Worm (Caenorhabditis elegans) whole organism, young adult: ENCODE results near the gene ssq-3.

Experiments
- B0019.2 ChIP-seq: fragments of 200-800 bp; sonication (Bioruptor generic); conservative IDR thresholded peaks from 2 replicates; pipeline ENCODE4 v1.3.6; 2022; ENCODE audit warnings: missing genetic modification reagents, missing genetic modification characterization, missing compliant biosample characterization
- D2030.7 ChIP-seq: fragments of 200-800 bp; sonication (Bioruptor generic); IDR thresholded peaks from 2 replicates; pipeline ENCODE4 v1.3.6; 2022; ENCODE audit warnings: missing genetic modification reagents, missing genetic modification characterization, missing compliant biosample characterization
- F33H1.4 ChIP-seq: fragments of 200-800 bp; sonication (Bioruptor generic); IDR thresholded peaks from 2 replicates; pipeline ENCODE4 v1.3.6; 2022; ENCODE audit warnings: missing genetic modification reagents, missing genetic modification characterization, missing compliant biosample characterization
- F37B4.10 ChIP-seq: fragments of 200-800 bp; sonication (Bioruptor generic); IDR thresholded peaks from 2 replicates; pipeline ENCODE4 v1.3.6; 2022; ENCODE audit warnings: missing genetic modification characterization, missing compliant biosample characterization
- F39B2.1 ChIP-seq: fragments of 200-800 bp; sonication (Bioruptor generic); IDR thresholded peaks from 2 replicates; pipeline ENCODE4 v1.3.6; 2022; ENCODE audit warnings: missing genetic modification reagents, missing genetic modification characterization, missing compliant biosample characterization
- F49E8.2 ChIP-seq: sonication (generic microtip); optimal IDR thresholded peaks from 3 replicates; lab custom pipeline; 2017; ENCODE audit warnings: missing genetic modification characterization, mild to moderate bottlenecking, missing compliant biosample characterization, antibody characterized with exemption, moderate library complexity; ENCODE audit not compliant: insufficient read depth
- K11D2.4 ChIP-seq: fragments of 200-800 bp; sonication (Bioruptor generic); IDR thresholded peaks from 2 replicates; pipeline ENCODE4 v1.3.6; 2022; ENCODE audit warnings: missing genetic modification reagents, missing genetic modification characterization, missing compliant biosample characterization
- K12H6.12 ChIP-seq: fragments of 200-800 bp; sonication (Bioruptor generic); optimal IDR thresholded peaks from 2 replicates; lab custom pipeline; 2018; ENCODE audit warnings: mild to moderate bottlenecking, missing genetic modification characterization, missing compliant biosample characterization
- Y53G8AR.9 ChIP-seq: fragments of 200-800 bp; sonication (Bioruptor generic); conservative IDR thresholded peaks from 2 replicates; pipeline ENCODE4 v1.3.6; 2022; ENCODE audit warnings: missing genetic modification reagents, missing genetic modification characterization, missing compliant biosample characterization
- Y56A3A.18 ChIP-seq: fragments of 200-800 bp; sonication (Bioruptor generic); IDR thresholded peaks from 2 replicates; pipeline ENCODE4 v1.3.6; 2022; ENCODE audit warnings: missing genetic modification reagents, missing genetic modification characterization, missing compliant biosample characterization
- Y67H2A.10 ChIP-seq: fragments of 200-800 bp; sonication (Bioruptor generic); conservative IDR thresholded peaks from 2 replicates; pipeline ENCODE4 v1.3.6; 2022; ENCODE audit warnings: missing genetic modification reagents, missing genetic modification characterization, missing compliant biosample characterization
- ZK185.1 ChIP-seq: sonication (generic microtip); optimal IDR thresholded peaks from 2 replicates; lab custom pipeline; 2016; ENCODE audit warnings: mild to moderate bottlenecking, missing genetic modification characterization, missing compliant biosample characterization; ENCODE audit not compliant: poor library complexity, severe bottlenecking
- aptf-2 ChIP-seq: fragments of 200-800 bp; sonication (Bioruptor generic); conservative IDR thresholded peaks from 2 replicates; pipeline ENCODE4 v1.3.6; 2022; ENCODE audit warnings: missing genetic modification reagents, missing genetic modification characterization, missing compliant biosample characterization
- athp-1 ChIP-seq: sonication (generic microtip); optimal IDR thresholded peaks from 2 replicates; lab custom pipeline; 2017; ENCODE audit warnings: mild to moderate bottlenecking, missing genetic modification characterization, missing compliant biosample characterization
- attf-3 ChIP-seq: fragments of 200-800 bp; sonication (Bioruptor generic); conservative IDR thresholded peaks from 2 replicates; pipeline ENCODE4 v1.3.6; 2022; ENCODE audit warnings: missing genetic modification reagents, missing genetic modification characterization, missing compliant biosample characterization
- attf-5 ChIP-seq: fragments of 200-800 bp; sonication (Bioruptor generic); optimal IDR thresholded peaks from 2 replicates; lab custom pipeline; 2018; ENCODE audit warnings: mild to moderate bottlenecking, missing genetic modification characterization, missing compliant biosample characterization
- bed-1 ChIP-seq: fragments of 200-800 bp; sonication (Bioruptor generic); IDR thresholded peaks from 2 replicates; pipeline ENCODE4 v1.3.6; 2022; ENCODE audit warnings: missing genetic modification reagents, missing genetic modification characterization, missing compliant biosample characterization
- cebp-1 ChIP-seq, 2 experiments: fragments of 200-800 bp in 1 of 2; sonication (Bioruptor generic) in 1 of 2; sonication (generic microtip) in 1 of 2; IDR thresholded peaks in 1 of 2; optimal IDR thresholded peaks in 1 of 2; 2 replicates each; pipeline versions ENCODE4 v1.3.6 to Lab custom; 2017 to 2022; ENCODE audit warnings: missing compliant biosample characterization in 2 of 2, missing genetic modification characterization in 2 of 2, mild to moderate bottlenecking in 1 of 2, missing genetic modification reagents in 1 of 2, moderate library complexity in 1 of 2
- ceh-40 ChIP-seq: fragments of 200-800 bp; sonication (Bioruptor generic); IDR thresholded peaks from 2 replicates; pipeline ENCODE4 v1.3.6; 2022; ENCODE audit warnings: missing genetic modification characterization, missing compliant biosample characterization
- die-1 ChIP-seq: sonication (generic microtip); optimal IDR thresholded peaks from 2 replicates; lab custom pipeline; 2016; ENCODE audit warnings: missing genotype, mild to moderate bottlenecking, missing genetic modification characterization, missing compliant biosample characterization
- efl-1 ChIP-seq: fragments of 150-350 bp; optimal IDR thresholded peaks from 2 replicates; lab custom pipeline; 2014; ENCODE audit warnings: missing biosample characterization, missing genetic modification reagents, missing genetic modification characterization
- ekl-4 ChIP-seq: fragments of 200-800 bp; sonication (Bioruptor generic); IDR thresholded peaks from 2 replicates; pipeline ENCODE4 v1.3.6; 2022; ENCODE audit warnings: missing genetic modification reagents, missing genetic modification characterization, missing compliant biosample characterization
- ets-4 ChIP-seq: fragments of 200-800 bp; sonication (Bioruptor generic); optimal IDR thresholded peaks from 2 replicates; lab custom pipeline; 2018; ENCODE audit warnings: mild to moderate bottlenecking, missing genetic modification characterization, missing compliant biosample characterization
- hrde-1 ChIP-seq: sonication (generic microtip); optimal IDR thresholded peaks from 2 replicates; lab custom pipeline; 2016; ENCODE audit warnings: missing genetic modification characterization, mild to moderate bottlenecking, missing compliant biosample characterization, moderate library complexity, missing genotype, missing genetic modification reagents, borderline replicate concordance
- lin-40 ChIP-seq: sonication (generic microtip); optimal IDR thresholded peaks from 2 replicates; lab custom pipeline; 2016; ENCODE audit warnings: missing genetic modification characterization, mild to moderate bottlenecking, missing compliant biosample characterization, missing genotype, missing genetic modification reagents
- lir-1 ChIP-seq: fragments of 200-800 bp; sonication (Bioruptor generic); conservative IDR thresholded peaks from 2 replicates; pipeline ENCODE4 v1.3.6; 2022; ENCODE audit warnings: missing genetic modification reagents, missing genetic modification characterization, missing compliant biosample characterization
- lsl-1 ChIP-seq: fragments of 200-800 bp; sonication (Bioruptor generic); optimal IDR thresholded peaks from 2 replicates; lab custom pipeline; 2018; ENCODE audit warnings: mild to moderate bottlenecking, missing genetic modification characterization, moderate library complexity, missing compliant biosample characterization
- madf-8 ChIP-seq: fragments of 200-800 bp; sonication (Bioruptor generic); conservative IDR thresholded peaks from 2 replicates; pipeline ENCODE4 v1.3.6; 2022; ENCODE audit warnings: missing genetic modification reagents, missing genetic modification characterization, missing compliant biosample characterization
- mel-28 ChIP-seq: sonication (generic microtip); optimal IDR thresholded peaks from 2 replicates; lab custom pipeline; 2016; ENCODE audit warnings: borderline replicate concordance, mild to moderate bottlenecking, missing genetic modification characterization, missing compliant biosample characterization
- mxl-1 ChIP-seq: sonication (generic microtip); optimal IDR thresholded peaks from 2 replicates; lab custom pipeline; 2016; ENCODE audit warnings: missing genetic modification characterization, missing compliant biosample characterization
- nfya-1 ChIP-seq: sonication (generic microtip); optimal IDR thresholded peaks from 2 replicates; lab custom pipeline; 2017; ENCODE audit warnings: antibody characterized with exemption, missing compliant biosample characterization, missing genetic modification characterization, borderline replicate concordance; ENCODE audit not compliant: insufficient read depth
- nfyb-1 ChIP-seq: fragments of 200-800 bp; sonication (Bioruptor generic); IDR thresholded peaks from 2 replicates; pipeline ENCODE4 v1.3.6; 2022; ENCODE audit warnings: missing genetic modification reagents, missing genetic modification characterization, missing compliant biosample characterization
- nhr-120 ChIP-seq: fragments of 200-800 bp; sonication (Bioruptor generic); IDR thresholded peaks from 2 replicates; pipeline ENCODE4 v1.3.6; 2022; ENCODE audit warnings: missing genetic modification characterization, missing compliant biosample characterization
- nhr-27 ChIP-seq: fragments of 200-800 bp; sonication (Bioruptor generic); optimal IDR thresholded peaks from 2 replicates; lab custom pipeline; 2018; ENCODE audit warnings: mild to moderate bottlenecking, missing genetic modification characterization, moderate library complexity, missing compliant biosample characterization
- nhr-90 ChIP-seq: sonication (generic microtip); optimal IDR thresholded peaks from 2 replicates; lab custom pipeline; 2016; ENCODE audit warnings: missing genotype, mild to moderate bottlenecking, missing genetic modification characterization, missing compliant biosample characterization
- pbrm-1 ChIP-seq: fragments of 200-800 bp; sonication (Bioruptor generic); IDR thresholded peaks from 2 replicates; pipeline ENCODE4 v1.3.6; 2022; ENCODE audit warnings: missing genetic modification reagents, missing genetic modification characterization, missing compliant biosample characterization
- rcor-1 ChIP-seq: fragments of 200-800 bp; sonication (Bioruptor generic); IDR thresholded peaks from 2 replicates; pipeline ENCODE4 v1.3.6; 2022; ENCODE audit warnings: missing genetic modification reagents, missing genetic modification characterization, missing compliant biosample characterization
- snpc-1.1 ChIP-seq: sonication (generic microtip); optimal IDR thresholded peaks from 2 replicates; lab custom pipeline; 2017; ENCODE audit warnings: missing genetic modification characterization, mild to moderate bottlenecking, missing compliant biosample characterization, antibody characterized with exemption, moderate library complexity, missing genotype, missing genetic modification reagents; ENCODE audit not compliant: insufficient read depth
- tbp1 ChIP-seq: fragments of 200-800 bp; sonication (Bioruptor generic); optimal IDR thresholded peaks from 2 replicates; lab custom pipeline; 2018; ENCODE audit warnings: mild to moderate bottlenecking, missing genetic modification characterization, missing compliant biosample characterization
- tlf-1 ChIP-seq: fragments of 200-800 bp; sonication (Bioruptor generic); optimal IDR thresholded peaks from 2 replicates; lab custom pipeline; 2018; ENCODE audit warnings: mild to moderate bottlenecking, missing genetic modification characterization, missing compliant biosample characterization
- unc-130 ChIP-seq: sonication (generic microtip); optimal IDR thresholded peaks from 2 replicates; lab custom pipeline; 2016; ENCODE audit warnings: missing genetic modification reagents, missing genetic modification characterization, missing compliant biosample characterization
- zim-3 ChIP-seq: sonication (generic microtip); optimal IDR thresholded peaks from 2 replicates; lab custom pipeline; 2017; ENCODE audit warnings: mild to moderate bottlenecking, missing genetic modification characterization, moderate library complexity, missing compliant biosample characterization
- ztf-26 ChIP-seq: sonication (generic microtip); optimal IDR thresholded peaks from 2 replicates; lab custom pipeline; 2017; ENCODE audit warnings: missing genetic modification characterization, missing compliant biosample characterization
- ztf-28 ChIP-seq: fragments of 200-800 bp; sonication (Bioruptor generic); IDR thresholded peaks from 2 replicates; pipeline ENCODE4 v1.3.6; 2022; ENCODE audit warnings: missing genetic modification reagents, missing genetic modification characterization, missing compliant biosample characterization
- ztf-6 ChIP-seq: fragments of 200-800 bp; sonication (Bioruptor generic); IDR thresholded peaks from 2 replicates; pipeline ENCODE4 v1.3.6; 2022; ENCODE audit warnings: missing genetic modification reagents, missing genetic modification characterization, missing compliant biosample characterization

ssq-3 gene

DNA sequence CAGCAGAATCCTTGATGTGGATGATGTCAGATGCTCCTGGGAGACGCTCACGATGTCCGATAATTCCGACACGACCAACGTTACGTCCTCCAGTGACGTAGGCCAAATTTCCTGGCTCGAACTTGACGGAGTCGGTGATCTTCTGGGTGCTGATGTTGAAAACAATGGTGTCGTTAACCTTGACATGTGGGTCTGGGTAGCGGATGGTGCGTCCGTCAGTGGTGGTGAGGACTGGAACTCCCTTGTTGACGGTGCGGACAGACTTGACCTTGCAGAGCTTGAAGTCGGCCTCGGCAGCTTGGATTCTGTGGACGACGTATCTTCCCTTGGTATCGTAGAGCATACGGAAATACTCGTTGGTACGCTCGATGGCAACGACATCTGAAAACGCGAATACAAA lies 27.4 kb upstream of the ssq-3 start:
- no peak for TF ChIP-seq bed-1 (GFP tag; lab: Robert Waterston, UW)
- TF ChIP-seq Y56A3A.18 (GFP tag; lab: Robert Waterston, UW): 0 out of 2 replicates have a peak, but pooled peaks have one; percentile 52

- TF ChIP-seq F39B2.1 (GFP tag; lab: Robert Waterston, UW) (no peak), lin-40 (tag; lab: Kevin White, UChicago) (peak; percentile 71), ceh-40 (GFP tag; lab: Robert Waterston, UW) (no peak), madf-8 (GFP tag; lab: Robert Waterston, UW) (peak; percentile 54), attf-3 (peak; percentile 68), ztf-26 (tag; lab: Kevin White, UChicago) (peak; percentile 19), nhr-27 (tag; lab: Kevin White, UChicago) (no peak), F33H1.4 (GFP tag; lab: Robert Waterston, UW) (peak; percentile 94), ztf-6 (GFP tag; lab: Robert Waterston, UW) (no peak), efl-1 (GFP tag; lab: Kevin White, UChicago) (peak; percentile 52), rcor-1 (GFP tag; lab: Robert Waterston, UW) (peak; percentile 52), ZK185.1 (tag; lab: Kevin White, UChicago) (peak; percentile 77), K12H6.12 (tag; lab: Kevin White, UChicago) (peak; percentile 61), tlf-1 (GFP tag; lab: Kevin White, UChicago) (peak; percentile 73), nhr-120 (GFP tag; lab: Robert Waterston, UW) (no peak), die-1 (tag; lab: Kevin White, UChicago) (no peak), D2030.7 (peak; percentile 64), athp-1 (peak; percentile 42), nfya-1 (tag; lab: Kevin White, UChicago) (no peak), pbrm-1 (GFP tag; lab: Robert Waterston, UW) (peak; percentile 79), Y53G8AR.9 (GFP tag; lab: Robert Waterston, UW) (no peak), mel-28 (tag; lab: Kevin White, UChicago) (no peak), hrde-1 (tag; lab: Kevin White, UChicago) (peak; percentile 45), F37B4.10 (no peak), unc-130 (GFP tag; lab: Kevin White, UChicago) (peak; percentile 8), attf-5 (GFP tag; lab: Kevin White, UChicago) (peak; percentile 87), lir-1 (GFP tag; lab: Robert Waterston, UW) (0 out of 2 replicates have a peak, but pooled peaks have one; percentile 45), tbp1 (GFP tag; lab: Kevin White, UChicago) (peak; percentile 66), lsl-1 (GFP tag; lab: Kevin White, UChicago) (peak; percentile 68), nfyb-1 (GFP tag; lab: Robert Waterston, UW) (peak; percentile 82), zim-3 (tag; lab: Kevin White, UChicago) (no peak), mxl-1 (tag; lab: Kevin White, UChicago) (no peak), snpc-1.1 (tag; lab: Kevin White, UChicago) (peak; percentile 14), ets-4 (GFP tag; lab: Kevin White, UChicago) (no peak), B0019.2 (GFP tag; lab: Robert Waterston, UW) (no peak), nhr-90 (tag; lab: Kevin White, UChicago) (no peak), F49E8.2 (tag; lab: Kevin White, UChicago) (peak; percentile 74), cebp-1 (GFP tag; IDR thresholded peaks at IDR 0.05; lab: Robert Waterston, UW) (no peak), cebp-1 (tag; optimal IDR thresholded peaks at IDR 0.05; lab: Kevin White, UChicago) (peak; percentile 77), K11D2.4 (GFP tag; lab: Robert Waterston, UW) (peak; percentile 56; the same call in 1 of the 2 replicates), ekl-4 (peak; percentile 24; the same call in 1 of the 2 replicates), Y67H2A.10 (GFP tag; lab: Robert Waterston, UW) (0 out of 2 replicates have a peak, but pooled peaks have one; percentile 35), aptf-2 (GFP tag; lab: Robert Waterston, UW) (no peak), ztf-28 (no peak)
These were observed 26.7 kb upstream of the ssq-3 start, which contains the start of gene rps-4 for ce11 chrIV:7084632-7085160. Gene rps-4, minus strand, starts transcription at chrIV:7084682.
